Worm (Caenorhabditis elegans) whole organism, young adult: ENCODE results near the gene F48G7.4.

Experiments
- C17E4.6 ChIP-seq: fragments of 200-800 bp; sonication (Bioruptor generic); IDR thresholded peaks from 2 replicates; pipeline ENCODE4 v1.3.6; 2022; ENCODE audit warnings: missing genetic modification reagents, missing genetic modification characterization, missing compliant biosample characterization
- F37B4.10 ChIP-seq: fragments of 200-800 bp; sonication (Bioruptor generic); IDR thresholded peaks from 2 replicates; pipeline ENCODE4 v1.3.6; 2022; ENCODE audit warnings: missing genetic modification characterization, missing compliant biosample characterization
- Y56A3A.18 ChIP-seq: fragments of 200-800 bp; sonication (Bioruptor generic); IDR thresholded peaks from 2 replicates; pipeline ENCODE4 v1.3.6; 2022; ENCODE audit warnings: missing genetic modification reagents, missing genetic modification characterization, missing compliant biosample characterization
- cebp-2 ChIP-seq: fragments of 200-800 bp; sonication (Bioruptor generic); IDR thresholded peaks from 2 replicates; pipeline ENCODE4 v1.3.6; 2022; ENCODE audit warnings: missing genetic modification characterization, missing compliant biosample characterization
- ceh-91 ChIP-seq: fragments of 200-800 bp; sonication (Bioruptor generic); IDR thresholded peaks from 2 replicates; pipeline ENCODE4 v1.3.6; 2022; ENCODE audit warnings: missing genetic modification reagents, missing genetic modification characterization, missing compliant biosample characterization
- hlh-26 ChIP-seq: fragments of 200-800 bp; sonication (Bioruptor generic); conservative IDR thresholded peaks from 2 replicates; pipeline ENCODE4 v1.3.6; 2022; ENCODE audit warnings: missing genetic modification reagents, missing genetic modification characterization, missing compliant biosample characterization
- sea-2 ChIP-seq: fragments of 200-800 bp; sonication (Bioruptor generic); IDR thresholded peaks from 2 replicates; pipeline ENCODE4 v1.3.6; 2022; ENCODE audit warnings: missing genetic modification characterization, missing compliant biosample characterization
- snpc-4 ChIP-seq, 5 experiments: fragments of 150-350 bp in 1 of 5; sonication (generic microtip) in 4 of 5; optimal IDR thresholded peaks; 2 replicates each; lab custom pipeline; 2014 to 2018; ENCODE audit warnings: missing genetic modification characterization in 5 of 5, missing biosample characterization in 3 of 5, antibody characterized with exemption in 2 of 5, mild to moderate bottlenecking in 2 of 5, missing compliant biosample characterization in 2 of 5, missing genotype in 2 of 5, moderate library complexity in 2 of 5, missing genetic modification reagents in 1 of 5
- unc-130 ChIP-seq: sonication (generic microtip); optimal IDR thresholded peaks from 2 replicates; lab custom pipeline; 2016; ENCODE audit warnings: missing genetic modification reagents, missing genetic modification characterization, missing compliant biosample characterization
- zim-3 ChIP-seq: sonication (generic microtip); optimal IDR thresholded peaks from 2 replicates; lab custom pipeline; 2017; ENCODE audit warnings: mild to moderate bottlenecking, missing genetic modification characterization, moderate library complexity, missing compliant biosample characterization
- ztf-6 ChIP-seq: fragments of 200-800 bp; sonication (Bioruptor generic); IDR thresholded peaks from 2 replicates; pipeline ENCODE4 v1.3.6; 2022; ENCODE audit warnings: missing genetic modification reagents, missing genetic modification characterization, missing compliant biosample characterization

- no peak for TF ChIP-seq C17E4.6
- no peak for TF ChIP-seq snpc-4 (GFP tag; optimal IDR thresholded peaks at IDR 0.05; lab: Kevin White, UChicago)
- no peak for TF ChIP-seq snpc-4 (tag; optimal IDR thresholded peaks at IDR 0.05; lab: Kevin White, UChicago)
- TF ChIP-seq unc-130, result no peak
- no peak for TF ChIP-seq Y56A3A.18 (GFP tag; lab: Robert Waterston, UW)
- TF ChIP-seq zim-3 (tag; lab: Kevin White, UChicago), result no peak
- no peak for TF ChIP-seq hlh-26
- no peak for TF ChIP-seq cebp-2
- no peak for TF ChIP-seq sea-2 (GFP tag; lab: Robert Waterston, UW)
- TF ChIP-seq ceh-91, result no peak
- no peak for TF ChIP-seq F37B4.10 (GFP tag; lab: Robert Waterston, UW)
- no peak for TF ChIP-seq ztf-6
Observed at ce11 chrV:576070-576469, 43.2 kb upstream of the F48G7.4 start, which contains the start of gene K06H6.5.
